Worm (Caenorhabditis elegans): ENCODE measurements around the gene Y17G7B.21.

The Y17G7B.21 gene

DNA sequence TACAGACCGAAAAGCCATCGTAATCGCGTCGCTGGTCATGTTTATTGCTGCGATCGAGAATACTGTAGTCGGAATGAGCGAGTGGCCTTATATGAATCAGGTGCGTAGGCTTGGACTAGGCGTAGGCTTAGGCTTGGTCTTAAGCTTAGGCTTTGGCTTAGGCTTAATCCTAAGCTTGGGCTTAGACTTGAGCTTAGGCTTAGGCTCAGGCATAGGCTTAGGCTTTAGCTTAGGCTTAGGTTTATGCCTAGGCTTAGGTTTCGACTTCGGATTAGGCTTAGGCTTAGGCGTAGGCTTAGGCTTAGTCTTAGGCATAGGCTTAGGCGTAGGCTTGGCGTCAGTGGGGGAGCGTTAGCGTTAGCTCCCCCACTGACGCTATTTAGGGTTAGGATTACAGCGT lies 22.6 kb downstream of the Y17G7B.21 start:
- TF ChIP-seq unc-62 (GFP tag; optimal IDR thresholded peaks at IDR 0.05) (no peak), ama-1 (optimal IDR thresholded peaks at IDR 0.05) (no peak), nfya-1 (tag; optimal IDR thresholded peaks at IDR 0.05; ENCODE audit: insufficient read depth) (no peak), ceh-82 (tag; optimal IDR thresholded peaks at IDR 0.05) (no peak)

DNA sequence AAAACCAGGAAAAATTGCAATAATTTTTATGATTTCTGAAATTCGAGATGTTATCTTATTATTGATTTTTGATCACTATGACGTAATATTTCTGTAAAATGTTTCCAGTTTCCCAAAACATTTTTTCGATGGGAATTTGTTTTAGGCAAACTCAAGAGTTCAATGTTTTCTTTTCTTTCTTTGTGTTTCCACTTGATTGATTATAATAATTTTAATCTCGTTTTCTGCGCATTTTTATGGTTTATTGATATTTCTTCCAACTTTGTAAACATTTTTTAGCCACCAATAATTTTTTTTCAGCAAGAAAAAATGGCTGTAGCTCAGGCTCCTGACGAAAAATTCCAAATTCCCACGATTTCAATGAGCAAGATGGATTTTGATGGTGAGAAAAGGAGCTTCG lies 23.3 kb downstream of the Y17G7B.21 start, which contains the start of gene W03C9.6:
TSS of gene W03C9.6 (plus strand) at position 301 of the 400 bp plus-strand sequence.
- TF ChIP-seq ZK546.5 (tag; optimal IDR thresholded peaks at IDR 0.05) (no peak), nhr-11 (tag; optimal IDR thresholded peaks at IDR 0.05) (no peak), nhr-237 (tag; optimal IDR thresholded peaks at IDR 0.05) (no peak), nhr-23 (tag; optimal IDR thresholded peaks at IDR 0.05) (no peak), pqm-1 (tag; optimal IDR thresholded peaks at IDR 0.05) (no peak), egl-27 (tag; optimal IDR thresholded peaks at IDR 0.05) (no peak), nhr-25 (tag; optimal IDR thresholded peaks at IDR 0.05) (no peak), mml-1 (tag; optimal IDR thresholded peaks at IDR 0.05) (no peak), elt-3 (tag; optimal IDR thresholded peaks at IDR 0.05) (no peak), ceh-28 (tag; optimal IDR thresholded peaks at IDR 0.05) (no peak), nhr-67 (tag; optimal IDR thresholded peaks at IDR 0.05) (no peak), ztf-4 (tag; optimal IDR thresholded peaks at IDR 0.05) (no peak), mdl-1 (tag; optimal IDR thresholded peaks at IDR 0.05) (no peak), jun-1 (tag; optimal IDR thresholded peaks at IDR 0.05) (no peak), fkh-10 (GFP tag; optimal IDR thresholded peaks at IDR 0.05) (no peak), unc-39 (tag; optimal IDR thresholded peaks at IDR 0.05) (no peak), hmg-11 (tag; optimal IDR thresholded peaks at IDR 0.05) (no peak)

DNA sequence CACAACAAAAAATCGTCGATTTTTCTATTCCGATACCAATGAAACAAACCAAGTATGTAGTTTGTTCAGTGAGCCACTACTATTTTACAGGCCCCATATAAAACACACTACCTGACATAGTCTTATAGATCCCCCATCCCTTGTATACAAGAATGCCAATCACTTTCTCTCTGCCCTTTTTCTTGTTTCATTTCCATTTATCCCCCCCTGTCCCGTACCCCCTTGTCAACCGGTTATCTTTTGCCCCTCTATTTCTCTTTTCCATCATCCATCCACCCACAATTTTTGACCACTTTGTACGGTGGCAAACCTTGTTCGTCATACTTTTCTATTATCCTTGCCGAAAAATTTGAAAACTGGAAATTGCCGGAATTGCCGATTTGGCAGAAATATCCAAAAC lies 24.5 kb downstream of the Y17G7B.21 start:
- TF ChIP-seq hmg-11 (tag; optimal IDR thresholded peaks at IDR 0.05) (no peak), nhr-25 (tag; optimal IDR thresholded peaks at IDR 0.05) (no peak), pqm-1 (tag; optimal IDR thresholded peaks at IDR 0.05) (no peak), unc-39 (tag; optimal IDR thresholded peaks at IDR 0.05) (no peak), egl-27 (tag; optimal IDR thresholded peaks at IDR 0.05) (no peak), fos-1 (tag; optimal IDR thresholded peaks at IDR 0.05) (no peak), aly-2 (tag; optimal IDR thresholded peaks at IDR 0.05) (no peak), nhr-77 (tag; optimal IDR thresholded peaks at IDR 0.05) (no peak)

DNA sequence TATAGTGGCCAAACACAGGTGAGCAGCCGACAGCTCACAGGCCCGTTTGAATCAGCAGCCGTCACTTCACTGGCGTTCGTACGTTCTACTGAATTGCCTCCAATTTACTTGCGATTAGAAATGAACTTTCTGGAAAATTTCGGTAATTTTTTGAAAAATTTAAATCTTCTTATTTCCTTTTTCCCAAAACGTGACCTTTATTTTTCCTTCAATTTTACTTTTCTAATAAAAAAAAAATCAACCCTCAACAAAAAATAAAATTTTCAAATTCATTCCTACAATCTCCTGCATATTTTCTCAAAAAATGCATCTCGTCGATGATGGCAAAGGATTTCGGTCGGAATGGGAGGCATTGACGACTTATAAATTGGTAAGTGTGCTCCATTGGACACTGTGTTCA lies 29.0 kb downstream of the Y17G7B.21 start, which contains the start of gene W03C9.8:
TSS of gene W03C9.8 (plus strand) at position 301 of the 400 bp plus-strand sequence.
- no peak for TF ChIP-seq nhr-67 (tag; optimal IDR thresholded peaks at IDR 0.05)
- no peak for TF ChIP-seq nhr-23 (tag; optimal IDR thresholded peaks at IDR 0.05)
- no peak for TF ChIP-seq pqm-1 (tag; optimal IDR thresholded peaks at IDR 0.05)
- TF ChIP-seq aly-2 (tag; optimal IDR thresholded peaks at IDR 0.05): no peak
- TF ChIP-seq sea-2 (GFP tag; optimal IDR thresholded peaks at IDR 0.05): no peak
- TF ChIP-seq tbx-2 (tag; optimal IDR thresholded peaks at IDR 0.05): no peak
- TF ChIP-seq mml-1 (tag; optimal IDR thresholded peaks at IDR 0.05): no peak
- no peak for TF ChIP-seq mdl-1 (tag; optimal IDR thresholded peaks at IDR 0.05)
- TF ChIP-seq lin-15B (tag; optimal IDR thresholded peaks at IDR 0.05): no peak
- TF ChIP-seq ceh-28 (tag; optimal IDR thresholded peaks at IDR 0.05): no peak
- no peak for TF ChIP-seq skn-1 (tag; optimal IDR thresholded peaks at IDR 0.05)
- TF ChIP-seq nhr-237 (tag; optimal IDR thresholded peaks at IDR 0.05): no peak
- TF ChIP-seq zag-1 (tag; optimal IDR thresholded peaks at IDR 0.05): no peak
- TF ChIP-seq ceh-9 (tag; optimal IDR thresholded peaks at IDR 0.05): no peak

DNA sequence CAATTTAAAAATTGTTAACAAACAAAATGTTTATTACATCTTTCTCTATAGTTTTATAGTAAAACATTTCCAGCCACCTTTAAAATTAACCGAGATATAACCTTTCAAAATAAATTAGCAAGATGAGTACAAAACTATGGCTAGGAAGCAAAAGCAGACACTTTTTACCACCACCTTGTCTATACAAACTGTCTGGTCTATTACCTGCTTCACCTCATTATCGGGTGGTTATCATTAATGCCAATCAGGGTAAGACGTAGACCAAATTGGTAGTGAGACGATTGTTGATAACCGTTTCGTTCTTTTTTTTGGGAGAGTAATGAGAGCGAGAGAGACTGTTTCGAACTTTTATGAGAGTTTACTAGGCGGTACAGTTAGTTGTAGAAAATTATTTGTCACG lies 41.1 kb downstream of the Y17G7B.21 start:
- TF ChIP-seq pha-4 (tag; optimal IDR thresholded peaks at IDR 0.05): no peak
- TF ChIP-seq nhr-28 (tag; optimal IDR thresholded peaks at IDR 0.05): no peak
- no peak for TF ChIP-seq jun-1 (tag; optimal IDR thresholded peaks at IDR 0.05)
- no peak for TF ChIP-seq zag-1 (tag; optimal IDR thresholded peaks at IDR 0.05)
- no peak for TF ChIP-seq ceh-9 (tag; optimal IDR thresholded peaks at IDR 0.05)
- TF ChIP-seq elt-2 (tag; optimal IDR thresholded peaks at IDR 0.05): peak; percentile 24

DNA sequence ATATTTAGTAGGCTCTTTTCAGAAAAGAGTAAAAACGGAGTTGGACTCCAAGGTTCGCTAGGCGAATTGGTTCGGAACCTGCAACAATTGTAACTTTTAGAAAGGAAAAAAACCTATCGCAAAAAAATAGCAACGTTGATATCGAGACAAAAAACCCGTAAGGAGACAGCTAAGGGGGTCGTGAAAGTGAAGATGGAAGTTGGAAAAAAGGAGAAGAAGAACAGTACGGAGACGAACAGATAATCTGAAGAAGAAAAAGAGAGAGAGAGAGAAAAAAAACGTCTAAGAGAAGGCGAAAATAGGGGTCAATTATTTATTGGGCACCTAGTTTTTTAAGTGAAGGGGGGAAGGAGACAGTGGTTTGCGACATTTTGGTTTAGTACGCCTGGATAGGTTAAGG lies 42.2 kb downstream of the Y17G7B.21 start, which contains the start of gene lin-29:
TSS of gene lin-29 (minus strand) at position 78 of the 400 bp plus-strand sequence.
- TF ChIP-seq lin-39 (tag; optimal IDR thresholded peaks at IDR 0.05) (no peak), nhr-11 (tag; optimal IDR thresholded peaks at IDR 0.05) (no peak), unc-62 (GFP tag; optimal IDR thresholded peaks at IDR 0.05) (no peak), nhr-76 (tag; optimal IDR thresholded peaks at IDR 0.05) (no peak), hmg-11 (tag; optimal IDR thresholded peaks at IDR 0.05) (no peak), unc-39 (tag; optimal IDR thresholded peaks at IDR 0.05) (no peak), nfya-1 (tag; optimal IDR thresholded peaks at IDR 0.05; ENCODE audit: insufficient read depth) (no peak), ceh-16 (tag; optimal IDR thresholded peaks at IDR 0.05) (no peak), egl-5 (tag; optimal IDR thresholded peaks at IDR 0.05) (no peak), fos-1 (tag; optimal IDR thresholded peaks at IDR 0.05) (no peak), fkh-2 (tag; optimal IDR thresholded peaks at IDR 0.05) (no peak), ceh-9 (tag; optimal IDR thresholded peaks at IDR 0.05) (no peak), eor-1 (tag; optimal IDR thresholded peaks at IDR 0.05) (no peak), R02D3.7 (tag; optimal IDR thresholded peaks at IDR 0.05) (no peak), egl-27 (tag; optimal IDR thresholded peaks at IDR 0.05) (no peak), snpc-4 (tag; optimal IDR thresholded peaks at IDR 0.05) (no peak), mdl-1 (tag; optimal IDR thresholded peaks at IDR 0.05) (no peak), elt-1 (tag; optimal IDR thresholded peaks at IDR 0.05) (no peak), sea-2 (GFP tag; optimal IDR thresholded peaks at IDR 0.05) (no peak), daf-12 (tag; optimal IDR thresholded peaks at IDR 0.05) (no peak)
